Worm (Caenorhabditis elegans) whole organism, L3 larva: ENCODE measurements around the gene sdz-11.

ENCODE experiments used
- ZK546.5 ChIP-seq: sonication (generic microtip); optimal IDR thresholded peaks from 2 replicates; lab custom pipeline; 2017; ENCODE audit warnings: missing biosample characterization, missing genetic modification characterization
- aly-2 ChIP-seq: fragments of 150-350 bp; optimal IDR thresholded peaks from 2 replicates; lab custom pipeline; 2014; ENCODE audit warnings: missing biosample characterization, missing genetic modification characterization
- ceh-16 ChIP-seq: sonication (generic microtip); optimal IDR thresholded peaks from 2 replicates; lab custom pipeline; 2017; ENCODE audit warnings: missing biosample characterization, missing genetic modification characterization
- ceh-28 ChIP-seq: fragments of 150-350 bp; optimal IDR thresholded peaks from 2 replicates; lab custom pipeline; 2014; ENCODE audit warnings: missing biosample characterization, missing genetic modification reagents, missing genetic modification characterization
- ceh-82 ChIP-seq: fragments of 150-350 bp; optimal IDR thresholded peaks from 2 replicates; lab custom pipeline; 2014; ENCODE audit warnings: missing biosample characterization, missing genetic modification characterization
- ceh-9 ChIP-seq: sonication (generic microtip); optimal IDR thresholded peaks from 2 replicates; lab custom pipeline; 2018; ENCODE audit warnings: missing biosample characterization, missing genetic modification characterization
- daf-12 ChIP-seq: fragments of 150-350 bp; optimal IDR thresholded peaks from 2 replicates; lab custom pipeline; 2014; ENCODE audit warnings: missing biosample characterization, missing genetic modification reagents, missing genetic modification characterization
- egl-27 ChIP-seq: sonication (generic microtip); optimal IDR thresholded peaks from 4 replicates; lab custom pipeline; 2017; ENCODE audit warnings: missing biosample characterization, missing genetic modification reagents, missing genetic modification characterization
- egl-5 ChIP-seq: fragments of 150-350 bp; optimal IDR thresholded peaks from 2 replicates; lab custom pipeline; 2017; ENCODE audit warnings: missing biosample characterization, missing genetic modification reagents, missing genetic modification characterization, inconsistent platforms
- elt-1 ChIP-seq: fragments of 150-350 bp; optimal IDR thresholded peaks from 2 replicates; lab custom pipeline; 2014; ENCODE audit warnings: missing biosample characterization, missing genetic modification characterization
- eor-1 ChIP-seq, 2 experiments: fragments of 150-350 bp; optimal IDR thresholded peaks; 2 replicates each; lab custom pipeline; 2014 to 2018; ENCODE audit warnings: missing biosample characterization in 2 of 2, missing genetic modification characterization in 2 of 2
- fkh-10 ChIP-seq: sonication (generic microtip); optimal IDR thresholded peaks from 2 replicates; lab custom pipeline; 2017; ENCODE audit warnings: missing biosample characterization, missing genetic modification reagents, missing genetic modification characterization
- fkh-2 ChIP-seq: fragments of 150-350 bp; optimal IDR thresholded peaks from 2 replicates; lab custom pipeline; 2014; ENCODE audit warnings: missing biosample characterization, missing genetic modification reagents, missing genetic modification characterization
- fos-1 ChIP-seq: fragments of 150-350 bp; optimal IDR thresholded peaks from 2 replicates; lab custom pipeline; 2014; ENCODE audit warnings: missing biosample characterization, missing genetic modification characterization
- hmg-11 ChIP-seq: sonication (generic microtip); optimal IDR thresholded peaks from 2 replicates; lab custom pipeline; 2016; ENCODE audit warnings: missing genetic modification characterization, missing compliant biosample characterization
- lin-15B ChIP-seq: fragments of 150-350 bp; optimal IDR thresholded peaks from 2 replicates; lab custom pipeline; 2014; ENCODE audit warnings: missing biosample characterization, missing genetic modification characterization
- lin-39 ChIP-seq: fragments of 150-350 bp; optimal IDR thresholded peaks from 2 replicates; lab custom pipeline; 2018; ENCODE audit warnings: missing biosample characterization, missing genetic modification reagents, missing genetic modification characterization
- lsy-12 ChIP-seq: sonication (generic microtip); optimal IDR thresholded peaks from 2 replicates; lab custom pipeline; 2016; ENCODE audit warnings: mild to moderate bottlenecking, missing genetic modification characterization, missing compliant biosample characterization
- mdl-1 ChIP-seq: fragments of 150-350 bp; optimal IDR thresholded peaks from 2 replicates; lab custom pipeline; 2014; ENCODE audit warnings: missing biosample characterization, missing genetic modification characterization
- mml-1 ChIP-seq: fragments of 150-350 bp; sonication (generic microtip); optimal IDR thresholded peaks from 3 replicates; lab custom pipeline; 2014; ENCODE audit warnings: missing biosample characterization, missing genetic modification characterization
- nfya-1 ChIP-seq: sonication (generic microtip); optimal IDR thresholded peaks from 2 replicates; lab custom pipeline; 2017; ENCODE audit warnings: missing genetic modification characterization, mild to moderate bottlenecking, missing compliant biosample characterization, antibody characterized with exemption, moderate library complexity; ENCODE audit not compliant: insufficient read depth
- nhr-11 ChIP-seq: fragments of 150-350 bp; optimal IDR thresholded peaks from 2 replicates; lab custom pipeline; 2014; ENCODE audit warnings: missing biosample characterization, missing genetic modification characterization
- nhr-23 ChIP-seq: fragments of 150-350 bp; optimal IDR thresholded peaks from 2 replicates; lab custom pipeline; 2014; ENCODE audit warnings: missing biosample characterization, missing genetic modification reagents, missing genetic modification characterization
- nhr-25 ChIP-seq: sonication (generic microtip); optimal IDR thresholded peaks from 2 replicates; lab custom pipeline; 2017; ENCODE audit warnings: missing biosample characterization, missing genetic modification characterization
- nhr-28 ChIP-seq: fragments of 150-350 bp; optimal IDR thresholded peaks from 2 replicates; lab custom pipeline; 2014; ENCODE audit warnings: missing biosample characterization, missing genetic modification characterization
- nhr-43 ChIP-seq: sonication (generic microtip); optimal IDR thresholded peaks from 2 replicates; lab custom pipeline; 2016; ENCODE audit warnings: mild to moderate bottlenecking, missing genetic modification characterization, missing compliant biosample characterization; ENCODE audit not compliant: poor library complexity, severe bottlenecking
- nhr-76 ChIP-seq: fragments of 150-350 bp; sonication (generic microtip); optimal IDR thresholded peaks from 5 replicates; lab custom pipeline; 2014; ENCODE audit warnings: missing biosample characterization, missing genetic modification characterization
- nhr-77 ChIP-seq: fragments of 150-350 bp; optimal IDR thresholded peaks from 2 replicates; lab custom pipeline; 2014; ENCODE audit warnings: missing biosample characterization, missing genetic modification characterization
- pha-4 ChIP-seq: fragments of 150-350 bp; optimal IDR thresholded peaks from 2 replicates; lab custom pipeline; 2014; ENCODE audit warnings: missing biosample characterization, missing genetic modification reagents, missing genetic modification characterization
- snpc-4 ChIP-seq: fragments of 150-350 bp; optimal IDR thresholded peaks from 2 replicates; lab custom pipeline; 2014; ENCODE audit warnings: missing biosample characterization, missing genetic modification characterization
- tbx-2 ChIP-seq: sonication (generic microtip); optimal IDR thresholded peaks from 2 replicates; lab custom pipeline; 2016; ENCODE audit warnings: mild to moderate bottlenecking, missing genetic modification characterization, missing compliant biosample characterization
- unc-39 ChIP-seq: sonication (generic microtip); optimal IDR thresholded peaks from 4 replicates; lab custom pipeline; 2017; ENCODE audit warnings: missing biosample characterization, missing genetic modification characterization
- ztf-4 ChIP-seq: fragments of 150-350 bp; optimal IDR thresholded peaks from 2 replicates; lab custom pipeline; 2014; ENCODE audit warnings: missing biosample characterization, missing genetic modification characterization

Gene sdz-11

ce11 chrII:3731723-3732122 is 20.4 kb downstream of the sdz-11 start, which contains the start of the genes sdz-12 and bath-31:
sdz-12 (minus strand) TSS chrII:3731823.
bath-31 (plus strand) TSS chrII:3731973.
- TF ChIP-seq egl-27 (tag; lab: Kevin White, UChicago) (no peak), nhr-25 (tag; lab: Kevin White, UChicago) (no peak), snpc-4 (tag; lab: Kevin White, UChicago) (no peak), daf-12 (no peak), unc-39 (tag; lab: Kevin White, UChicago) (no peak), fkh-10 (no peak)

ce11 chrII:3727996-3728395 is 24.1 kb downstream of the sdz-11 start, which contains the start of gene C46E10.8:
C46E10.8 (minus strand) TSS chrII:3728096.
- TF ChIP-seq egl-5 (tag; lab: Kevin White, UChicago): no peak
- TF ChIP-seq tbx-2: no peak
- TF ChIP-seq fkh-2 (tag; lab: Kevin White, UChicago): no peak
- TF ChIP-seq lin-39 (tag; lab: Kevin White, UChicago): no peak
- no peak for TF ChIP-seq nhr-77 (tag; lab: Kevin White, UChicago)
- no peak for TF ChIP-seq snpc-4 (tag; lab: Kevin White, UChicago)
- TF ChIP-seq ztf-4 (tag; lab: Kevin White, UChicago): no peak
- no peak for TF ChIP-seq unc-39 (tag; lab: Kevin White, UChicago)
- no peak for TF ChIP-seq nfya-1 (tag; lab: Kevin White, UChicago)
- TF ChIP-seq nhr-76 (tag; lab: Kevin White, UChicago): no peak
- TF ChIP-seq nhr-23 (tag; lab: Kevin White, UChicago): no peak
- TF ChIP-seq ZK546.5 (tag; lab: Kevin White, UChicago): no peak
- TF ChIP-seq lsy-12: no peak

ce11 chrII:3724175-3724715 is 27.8 kb downstream of the sdz-11 start, which contains the start of gene C46E10.1:
C46E10.1 (plus strand) TSS chrII:3724225.
- TF ChIP-seq nhr-11 (tag; lab: Kevin White, UChicago): no peak
- no peak for TF ChIP-seq ceh-82 (tag; lab: Kevin White, UChicago)
- no peak for TF ChIP-seq ceh-28 (tag; lab: Kevin White, UChicago)
- no peak for TF ChIP-seq mdl-1
- TF ChIP-seq egl-5 (tag; lab: Kevin White, UChicago): no peak
- no peak for TF ChIP-seq fkh-10
- TF ChIP-seq ceh-16 (tag; lab: Kevin White, UChicago): no peak
- no peak for TF ChIP-seq elt-1 (tag; lab: Kevin White, UChicago)
- no peak for TF ChIP-seq lin-39 (tag; lab: Kevin White, UChicago)
- TF ChIP-seq pha-4 (tag; lab: Kevin White, UChicago): no peak
- no peak for TF ChIP-seq ceh-9 (tag; lab: Kevin White, UChicago)

ce11 chrII:3721016-3721415 is 31.1 kb downstream of the sdz-11 start, which contains the start of gene C46E10.3:
C46E10.3 (plus strand) TSS chrII:3721316.
- no peak for TF ChIP-seq lin-15B (tag; lab: Kevin White, UChicago)
- no peak for TF ChIP-seq nhr-77 (tag; lab: Kevin White, UChicago)
- TF ChIP-seq ztf-4 (tag; lab: Kevin White, UChicago): no peak
- TF ChIP-seq fos-1 (tag; lab: Kevin White, UChicago): no peak
- TF ChIP-seq mml-1 (tag; lab: Kevin White, UChicago): no peak
- TF ChIP-seq nhr-43 (tag; lab: Kevin White, UChicago): no peak

ce11 chrII:3716961-3717360 is 35.1 kb downstream of the sdz-11 start, which contains the start of gene fbxc-52:
fbxc-52 (plus strand) TSS chrII:3717261.
- TF ChIP-seq ceh-28 (tag; lab: Kevin White, UChicago) (no peak), hmg-11 (no peak), eor-1 (tag; optimal IDR thresholded peaks at IDR 0.05; lab: Kevin White, UChicago) (no peak), ceh-16 (tag; lab: Kevin White, UChicago) (no peak), aly-2 (tag; lab: Kevin White, UChicago) (no peak), nhr-28 (tag; lab: Kevin White, UChicago) (no peak), fkh-2 (tag; lab: Kevin White, UChicago) (no peak), nhr-25 (tag; lab: Kevin White, UChicago) (peak; percentile 45)
